Worm (Caenorhabditis elegans) whole organism, mixed stage, embryonic: Measurements from ENCODE around the gene gst-5.

Source experiments
- blmp-1 ChIP-seq: fragments of 150-350 bp; optimal IDR thresholded peaks from 2 replicates; lab custom pipeline; 2014; ENCODE audit warnings: missing biosample characterization, missing genetic modification characterization
- ceh-39 ChIP-seq: fragments of 150-350 bp; optimal IDR thresholded peaks from 2 replicates; lab custom pipeline; 2014; ENCODE audit warnings: missing biosample characterization, missing genetic modification characterization
- elt-3 ChIP-seq: fragments of 150-350 bp; optimal IDR thresholded peaks from 2 replicates; lab custom pipeline; 2014; ENCODE audit warnings: missing biosample characterization, missing genetic modification characterization
- lin-13 ChIP-seq: fragments of 150-350 bp; optimal IDR thresholded peaks from 2 replicates; lab custom pipeline; 2014; ENCODE audit warnings: missing biosample characterization, missing genetic modification characterization
- lsy-2 ChIP-seq: fragments of 150-350 bp; optimal IDR thresholded peaks from 2 replicates; lab custom pipeline; 2014; ENCODE audit warnings: missing biosample characterization, missing genetic modification characterization
- mab-5 ChIP-seq: fragments of 150-350 bp; optimal IDR thresholded peaks from 2 replicates; lab custom pipeline; 2014; ENCODE audit warnings: missing biosample characterization, missing genetic modification characterization
- mls-2 ChIP-seq: sonication (generic microtip); optimal IDR thresholded peaks from 2 replicates; lab custom pipeline; 2016; ENCODE audit warnings: mild to moderate bottlenecking, missing genetic modification characterization, moderate library complexity, missing compliant biosample characterization
- nhr-12 ChIP-seq: fragments of 150-350 bp; optimal IDR thresholded peaks from 2 replicates; lab custom pipeline; 2014; ENCODE audit warnings: missing biosample characterization, missing genetic modification characterization
- nhr-28 ChIP-seq: fragments of 150-350 bp; optimal IDR thresholded peaks from 2 replicates; lab custom pipeline; 2014; ENCODE audit warnings: missing biosample characterization, missing genetic modification characterization
- nhr-76 ChIP-seq: sonication (generic microtip); optimal IDR thresholded peaks from 2 replicates; lab custom pipeline; 2017; ENCODE audit warnings: missing biosample characterization, missing genetic modification characterization
- pha-4 ChIP-seq: fragments of 150-350 bp; optimal IDR thresholded peaks from 2 replicates; lab custom pipeline; 2018; ENCODE audit warnings: missing biosample characterization, missing genetic modification reagents, missing genetic modification characterization
- snpc-4 ChIP-seq: fragments of 150-350 bp; optimal IDR thresholded peaks from 2 replicates; lab custom pipeline; 2014; ENCODE audit warnings: missing biosample characterization, missing genetic modification characterization
- unc-120 ChIP-seq: sonication (generic microtip); optimal IDR thresholded peaks from 2 replicates; lab custom pipeline; 2017; ENCODE audit warnings: missing genetic modification characterization, missing compliant biosample characterization; ENCODE audit not compliant: poor library complexity, severe bottlenecking
- unc-62 ChIP-seq: fragments of 150-350 bp; optimal IDR thresholded peaks from 2 replicates; lab custom pipeline; 2014; ENCODE audit warnings: missing biosample characterization, missing genetic modification reagents, missing genetic modification characterization

DNA sequence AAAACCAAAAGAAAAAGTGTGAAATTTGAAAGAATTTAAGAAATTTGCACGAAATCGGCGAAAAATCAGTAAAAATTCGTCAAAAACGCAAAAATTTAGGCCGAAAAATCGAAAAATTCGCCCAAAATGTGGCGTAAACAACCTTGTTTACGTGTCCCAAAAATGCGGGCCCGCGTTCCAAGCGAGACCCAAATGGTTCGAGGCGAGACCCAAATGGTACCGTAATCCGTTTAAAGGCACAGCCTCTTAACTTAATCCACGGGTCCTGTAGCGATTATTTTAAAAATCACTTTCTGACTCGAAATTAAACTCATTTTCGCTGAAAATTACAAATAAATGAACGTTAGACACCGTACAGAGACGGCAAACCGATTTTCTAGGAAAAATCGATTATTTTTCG is 14.8 kb upstream of the gst-5 start:
- TF ChIP-seq unc-62 (GFP tag; lab: Kevin White, UChicago), result no peak
- TF ChIP-seq lsy-2, result no peak
- TF ChIP-seq mls-2 (tag; lab: Kevin White, UChicago), result no peak
- TF ChIP-seq nhr-76, result no peak
- TF ChIP-seq pha-4 (tag; lab: Kevin White, UChicago), result no peak
- no peak for TF ChIP-seq elt-3 (tag; lab: Kevin White, UChicago)
- TF ChIP-seq mab-5 (tag; lab: Kevin White, UChicago), result no peak
- no peak for TF ChIP-seq nhr-28 (tag; lab: Kevin White, UChicago)
- no peak for TF ChIP-seq blmp-1
- TF ChIP-seq nhr-12 (tag; lab: Kevin White, UChicago), result no peak
- TF ChIP-seq ceh-39 (tag; lab: Kevin White, UChicago), result no peak
- TF ChIP-seq snpc-4 (tag; lab: Kevin White, UChicago), result no peak
- TF ChIP-seq unc-120 (tag; lab: Kevin White, UChicago), result no peak
- no peak for TF ChIP-seq lin-13 (tag; lab: Kevin White, UChicago)
